Worm (Caenorhabditis elegans) whole organism, L3 larva: ENCODE measurements around the gene daf-37.

Experiments used
- aly-2 ChIP-seq: fragments of 150-350 bp; optimal IDR thresholded peaks from 2 replicates; lab custom pipeline; 2014; ENCODE audit warnings: missing biosample characterization, missing genetic modification characterization
- lin-15B ChIP-seq: fragments of 150-350 bp; optimal IDR thresholded peaks from 2 replicates; lab custom pipeline; 2014; ENCODE audit warnings: missing biosample characterization, missing genetic modification characterization
- zag-1 ChIP-seq: fragments of 150-350 bp; optimal IDR thresholded peaks from 2 replicates; lab custom pipeline; 2014; ENCODE audit warnings: missing biosample characterization, missing genetic modification characterization

ce11 chrII:6169156-6169555 lies 38.9 kb downstream of the daf-37 start, which contains the start of gene hst-3.1:
- TF ChIP-seq aly-2 (tag; lab: Kevin White, UChicago) (no peak), zag-1 (tag; lab: Kevin White, UChicago) (no peak), lin-15B (tag; lab: Kevin White, UChicago) (no peak)
